Worm (Caenorhabditis elegans): Measurements from ENCODE around the gene acl-8.

acl-8 gene

DNA sequence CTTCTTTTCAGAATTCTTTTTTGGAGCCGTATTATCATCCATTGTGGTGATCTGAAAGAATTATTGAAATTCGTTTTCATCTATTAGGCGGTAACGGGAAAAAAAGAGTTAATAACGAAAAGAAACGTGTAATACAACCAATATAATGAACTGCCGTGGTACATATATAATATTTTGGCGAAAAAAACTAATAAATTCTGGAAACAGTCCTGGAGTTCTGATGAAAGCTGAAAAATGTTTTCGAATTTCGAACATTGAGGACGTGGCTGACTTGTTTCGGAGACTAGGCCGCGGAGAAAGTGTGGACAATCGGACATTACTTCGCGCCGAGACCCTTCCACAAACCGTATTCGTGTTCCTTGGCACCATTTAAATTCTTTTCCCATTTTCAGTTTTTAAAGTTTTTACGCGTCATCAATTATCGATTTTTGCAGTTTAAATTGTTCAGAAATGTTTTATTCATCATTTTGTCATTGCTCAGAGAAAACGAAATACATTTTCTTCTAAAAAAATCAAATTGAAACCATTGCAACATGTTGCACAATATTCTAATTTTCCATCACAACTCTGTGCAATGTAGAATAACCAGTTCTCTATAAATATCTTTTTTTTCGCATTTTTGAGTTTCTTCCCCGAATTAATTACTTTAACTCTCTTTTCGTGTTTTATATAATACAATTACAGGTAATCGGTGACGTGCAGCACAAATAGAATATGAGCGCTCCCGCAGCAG lies 17.1 kb upstream of the acl-8 start, which contains the start of the genes gad-1 and erfa-1 (continued):
- TF ChIP-seq zip-2 (tag; optimal IDR thresholded peaks at IDR 0.05) (peak; percentile 70), mes-2 (tag; optimal IDR thresholded peaks at IDR 0.05; ENCODE audit: poor library complexity, severe bottlenecking) (peak; percentile 95), lsy-2 (tag; optimal IDR thresholded peaks at IDR 0.05) (peak in 1 of 2 experiments; percentile 88)

ce11 chrV:6436332-6436731 lies 14.3 kb upstream of the acl-8 start, which contains the start of gene hpo-19:
hpo-19 (plus strand) TSS chrV:6436645.
- TF ChIP-seq mes-2 (tag; optimal IDR thresholded peaks at IDR 0.05; ENCODE audit: poor library complexity, severe bottlenecking) (peak; percentile 23), dve-1 (tag; optimal IDR thresholded peaks at IDR 0.05; ENCODE audit: insufficient read depth) (peak; percentile 21), egl-27 (tag; optimal IDR thresholded peaks at IDR 0.05) (no peak), T20F7.1 (GFP tag; optimal IDR thresholded peaks at IDR 0.05) (no peak), nhr-28 (tag; optimal IDR thresholded peaks at IDR 0.05) (peak; percentile 25), pqm-1 (tag; optimal IDR thresholded peaks at IDR 0.05) (peak; percentile 31), Y48G9A.11 (GFP tag; IDR thresholded peaks at IDR 0.05) (no peak), php-3 (GFP tag; IDR thresholded peaks at IDR 0.05) (no peak), zip-11 (GFP tag; IDR thresholded peaks at IDR 0.05) (no peak), mdl-1 (tag; optimal IDR thresholded peaks at IDR 0.05) (no peak), daf-16 (GFP tag; optimal IDR thresholded peaks at IDR 0.05) (no peak), daf-16 (tag; optimal IDR thresholded peaks at IDR 0.05) (peak; percentile 43), snpc-4 (tag; optimal IDR thresholded peaks at IDR 0.05) (no peak), daf-8 (GFP tag; IDR thresholded peaks at IDR 0.05) (no peak), jun-1 (tag; optimal IDR thresholded peaks at IDR 0.05) (no peak), nhr-111 (GFP tag; optimal IDR thresholded peaks at IDR 0.05) (no peak), nhr-25 (tag; optimal IDR thresholded peaks at IDR 0.05; ENCODE audit: borderline replicate concordance, insufficient read depth) (no peak), unc-130 (GFP tag; optimal IDR thresholded peaks at IDR 0.05) (no peak), pha-4 (GFP tag; IDR thresholded peaks at IDR 0.05) (peak; percentile 26; the same call in 1 of the 2 replicates), pha-4 (tag; optimal IDR thresholded peaks at IDR 0.05) (no peak), tag-97 (GFP tag; IDR thresholded peaks at IDR 0.05) (no peak), lin-13 (GFP tag; optimal IDR thresholded peaks at IDR 0.05) (peak; percentile 16), ama-1 (optimal IDR thresholded peaks at IDR 0.05) (no peak), ZK337.2 (GFP tag; IDR thresholded peaks at IDR 0.05) (no peak), lin-39 (tag; optimal IDR thresholded peaks at IDR 0.05) (no peak), unc-39 (tag; optimal IDR thresholded peaks at IDR 0.05) (no peak), lin-38 (GFP tag; IDR thresholded peaks at IDR 0.05) (no peak; the same call in 1 of the 2 replicates), ZK546.5 (tag; optimal IDR thresholded peaks at IDR 0.05) (no peak), attf-4 (tag; optimal IDR thresholded peaks at IDR 0.05) (no peak), ceh-32 (tag; optimal IDR thresholded peaks at IDR 0.05; ENCODE audit: poor library complexity) (no peak), lsy-2 (tag; optimal IDR thresholded peaks at IDR 0.05) (no peak), daf-12 (tag; optimal IDR thresholded peaks at IDR 0.05) (no peak), ceh-82 (tag; optimal IDR thresholded peaks at IDR 0.05) (no peak), lim-7 (GFP tag; IDR thresholded peaks at IDR 0.05) (no peak)

- TF ChIP-seq nhr-42 (GFP tag; IDR thresholded peaks at IDR 0.05) (no peak), ces-1 (GFP tag; optimal IDR thresholded peaks at IDR 0.05) (no peak), F37D6.2 (tag; optimal IDR thresholded peaks at IDR 0.05) (no peak), lin-38 (GFP tag; IDR thresholded peaks at IDR 0.05) (no peak), egl-27 (tag; optimal IDR thresholded peaks at IDR 0.05) (no peak), egl-43 (GFP tag; IDR thresholded peaks at IDR 0.05) (no peak), fos-1 (tag; optimal IDR thresholded peaks at IDR 0.05) (no peak), mxl-2 (GFP tag; conservative IDR thresholded peaks at IDR 0.05) (no peak), lim-7 (GFP tag; IDR thresholded peaks at IDR 0.05) (no peak), pqm-1 (tag; optimal IDR thresholded peaks at IDR 0.05) (no peak), ceh-28 (tag; optimal IDR thresholded peaks at IDR 0.05) (no peak), F10B5.3 (tag; optimal IDR thresholded peaks at IDR 0.05) (no peak), madf-5 (GFP tag; IDR thresholded peaks at IDR 0.05) (no peak), ceh-44 (GFP tag; IDR thresholded peaks at IDR 0.05) (no peak), rbr-2 (tag; optimal IDR thresholded peaks at IDR 0.05) (no peak), madf-9 (GFP tag; conservative IDR thresholded peaks at IDR 0.05) (no peak), fkh-10 (GFP tag; optimal IDR thresholded peaks at IDR 0.05) (no peak), zip-2 (tag; optimal IDR thresholded peaks at IDR 0.05) (no peak)
Observed at ce11 chrV:6438601-6439000, 12.1 kb upstream of the acl-8 start, which contains the start of gene T05H4.4. T05H4.4 (plus strand) TSS chrV:6438901.
